Worm (Caenorhabditis elegans) whole organism, L3 larva: ENCODE measurements around the gene ceh-24.

Experiments used
- R02D3.7 ChIP-seq: fragments of 150-350 bp; optimal IDR thresholded peaks from 2 replicates; lab custom pipeline; 2014; ENCODE audit warnings: missing biosample characterization, missing genetic modification characterization
- ama-1 ChIP-seq: fragments of 150-350 bp; optimal IDR thresholded peaks from 2 replicates; lab custom pipeline; 2018
- ceh-16 ChIP-seq: sonication (generic microtip); optimal IDR thresholded peaks from 2 replicates; lab custom pipeline; 2017; ENCODE audit warnings: missing biosample characterization, missing genetic modification characterization
- ceh-9 ChIP-seq: sonication (generic microtip); optimal IDR thresholded peaks from 2 replicates; lab custom pipeline; 2018; ENCODE audit warnings: missing biosample characterization, missing genetic modification characterization
- daf-12 ChIP-seq: fragments of 150-350 bp; optimal IDR thresholded peaks from 2 replicates; lab custom pipeline; 2014; ENCODE audit warnings: missing biosample characterization, missing genetic modification reagents, missing genetic modification characterization
- elt-2 ChIP-seq: sonication (generic microtip); optimal IDR thresholded peaks from 2 replicates; lab custom pipeline; 2016; ENCODE audit warnings: missing genetic modification reagents, mild to moderate bottlenecking, missing genetic modification characterization, missing compliant biosample characterization
- fos-1 ChIP-seq: fragments of 150-350 bp; optimal IDR thresholded peaks from 2 replicates; lab custom pipeline; 2014; ENCODE audit warnings: missing biosample characterization, missing genetic modification characterization
- jun-1 ChIP-seq: fragments of 150-350 bp; optimal IDR thresholded peaks from 2 replicates; lab custom pipeline; 2014; ENCODE audit warnings: missing biosample characterization, missing genetic modification reagents, missing genetic modification characterization
- lin-15B ChIP-seq: fragments of 150-350 bp; optimal IDR thresholded peaks from 2 replicates; lab custom pipeline; 2014; ENCODE audit warnings: missing biosample characterization, missing genetic modification characterization
- mml-1 ChIP-seq: fragments of 150-350 bp; sonication (generic microtip); optimal IDR thresholded peaks from 3 replicates; lab custom pipeline; 2014; ENCODE audit warnings: missing biosample characterization, missing genetic modification characterization
- nfya-1 ChIP-seq: sonication (generic microtip); optimal IDR thresholded peaks from 2 replicates; lab custom pipeline; 2017; ENCODE audit warnings: missing genetic modification characterization, mild to moderate bottlenecking, missing compliant biosample characterization, antibody characterized with exemption, moderate library complexity; ENCODE audit not compliant: insufficient read depth
- nhr-11 ChIP-seq: fragments of 150-350 bp; optimal IDR thresholded peaks from 2 replicates; lab custom pipeline; 2014; ENCODE audit warnings: missing biosample characterization, missing genetic modification characterization
- nhr-23 ChIP-seq: fragments of 150-350 bp; optimal IDR thresholded peaks from 2 replicates; lab custom pipeline; 2014; ENCODE audit warnings: missing biosample characterization, missing genetic modification reagents, missing genetic modification characterization
- nhr-25 ChIP-seq: sonication (generic microtip); optimal IDR thresholded peaks from 2 replicates; lab custom pipeline; 2017; ENCODE audit warnings: missing biosample characterization, missing genetic modification characterization
- nhr-28 ChIP-seq: fragments of 150-350 bp; optimal IDR thresholded peaks from 2 replicates; lab custom pipeline; 2014; ENCODE audit warnings: missing biosample characterization, missing genetic modification characterization
- nhr-67 ChIP-seq: fragments of 150-350 bp; optimal IDR thresholded peaks from 2 replicates; lab custom pipeline; 2014; ENCODE audit warnings: missing biosample characterization, missing genetic modification characterization
- pha-4 ChIP-seq: fragments of 150-350 bp; optimal IDR thresholded peaks from 2 replicates; lab custom pipeline; 2014; ENCODE audit warnings: missing biosample characterization, missing genetic modification reagents, missing genetic modification characterization
- sea-2 ChIP-seq: fragments of 150-350 bp; sonication (generic microtip); optimal IDR thresholded peaks from 4 replicates; lab custom pipeline; 2014; ENCODE audit warnings: missing biosample characterization, missing genetic modification reagents, missing genetic modification characterization
- snpc-4 ChIP-seq: fragments of 150-350 bp; optimal IDR thresholded peaks from 2 replicates; lab custom pipeline; 2014; ENCODE audit warnings: missing biosample characterization, missing genetic modification characterization
- ztf-4 ChIP-seq: fragments of 150-350 bp; optimal IDR thresholded peaks from 2 replicates; lab custom pipeline; 2014; ENCODE audit warnings: missing biosample characterization, missing genetic modification characterization

Gene ceh-24

ce11 chrV:13863700-13864099 lies 50.7 kb downstream of the ceh-24 start:
- TF ChIP-seq fos-1 (no peak), nhr-11 (tag; lab: Kevin White, UChicago) (no peak), nfya-1 (tag; lab: Kevin White, UChicago) (no peak), ama-1 (lab: Kevin White, UChicago) (no peak), ztf-4 (tag; lab: Kevin White, UChicago) (no peak), nhr-25 (tag; lab: Kevin White, UChicago) (no peak), nhr-23 (tag; lab: Kevin White, UChicago) (no peak), pha-4 (tag; lab: Kevin White, UChicago) (no peak), jun-1 (no peak), ceh-9 (tag; lab: Kevin White, UChicago) (no peak), snpc-4 (tag; lab: Kevin White, UChicago) (no peak), daf-12 (tag; lab: Kevin White, UChicago) (no peak), sea-2 (GFP tag; lab: Kevin White, UChicago) (no peak), nhr-67 (tag; lab: Kevin White, UChicago) (no peak), mml-1 (tag; lab: Kevin White, UChicago) (no peak), R02D3.7 (no peak), lin-15B (tag; lab: Kevin White, UChicago) (no peak), nhr-28 (tag; lab: Kevin White, UChicago) (no peak), elt-2 (no peak), ceh-16 (tag; lab: Kevin White, UChicago) (no peak)
